Worm (Caenorhabditis elegans): Measurements from ENCODE around the gene C28D4.5.
"Not testable (repeated sequence)": the region's sequence is repeated elsewhere in the genome, so short reads cannot be mapped to it uniquely, and the experiment has no call there.

DNA sequence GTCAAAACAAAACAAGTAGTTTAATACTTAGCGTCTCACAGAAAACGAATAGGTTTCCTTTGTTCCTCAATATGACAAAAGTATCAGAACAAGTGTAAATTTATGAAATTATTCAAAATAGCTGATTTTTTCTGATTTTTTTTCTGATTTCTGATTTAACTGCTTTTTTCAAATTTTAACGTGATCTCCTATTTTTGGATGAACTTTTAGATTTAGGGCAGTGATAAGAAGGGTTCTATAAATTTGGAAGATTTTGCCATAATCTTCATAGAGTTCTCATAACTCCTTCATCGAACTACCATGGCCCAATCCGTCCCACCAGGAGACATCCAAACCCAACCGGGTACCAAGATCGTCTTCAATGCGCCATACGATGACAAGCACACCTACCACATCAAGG, 23.1 kb upstream of the C28D4.5 start, which contains the start of gene msp-78:
- not testable (repeated sequence) for TF ChIP-seq scrt-1 (GFP tag; IDR thresholded peaks at IDR 0.05); pes-1 (GFP tag; IDR thresholded peaks at IDR 0.05); ama-1 (optimal IDR thresholded peaks at IDR 0.05); aly-1 (tag; optimal IDR thresholded peaks at IDR 0.05); sea-1 (GFP tag; conservative IDR thresholded peaks at IDR 0.05); flt-1 (GFP tag; IDR thresholded peaks at IDR 0.05); hmg-4 (GFP tag; optimal IDR thresholded peaks at IDR 0.05); tbx-37 (GFP tag; conservative IDR thresholded peaks at IDR 0.05); tra-4 (tag; optimal IDR thresholded peaks at IDR 0.05); ceh-36 (tag; optimal IDR thresholded peaks at IDR 0.05); hmbx-1 (tag; optimal IDR thresholded peaks at IDR 0.05); B0310.2 (tag; optimal IDR thresholded peaks at IDR 0.05); ceh-13 (GFP tag; optimal IDR thresholded peaks at IDR 0.05)
